Worm (Caenorhabditis elegans): Measurements from ENCODE around the gene dyf-17.
A peak's percentile ranks its signal among the peaks of the same experiment; 100 is the strongest.

Gene dyf-17

ce11 chrV:19125812-19126211, 1.5 kb upstream of the dyf-17 start:
- TF ChIP-seq flh-1 (GFP tag; optimal IDR thresholded peaks at IDR 0.05) (peak; percentile 52), nhr-237 (tag; optimal IDR thresholded peaks at IDR 0.05) (peak; percentile 13), blmp-1 (tag; optimal IDR thresholded peaks at IDR 0.05) (peak; percentile 5), snpc-4 (tag; optimal IDR thresholded peaks at IDR 0.05) (no peak), lin-32 (GFP tag; optimal IDR thresholded peaks at IDR 0.05) (peak; percentile 69), nhr-76 (tag; optimal IDR thresholded peaks at IDR 0.05) (no peak), hlh-1 (tag; optimal IDR thresholded peaks at IDR 0.05) (peak; percentile 5), ceh-43 (GFP tag; optimal IDR thresholded peaks at IDR 0.05) (peak; percentile 79), drap-1 (GFP tag; optimal IDR thresholded peaks at IDR 0.05) (peak; percentile 98), tbx-8 (GFP tag; optimal IDR thresholded peaks at IDR 0.05) (peak; percentile 62), ham-2 (GFP tag; optimal IDR thresholded peaks at IDR 0.05) (peak; percentile 79), ceh-39 (tag; optimal IDR thresholded peaks at IDR 0.05) (no peak), nhr-12 (tag; optimal IDR thresholded peaks at IDR 0.05) (no peak), unc-120 (tag; optimal IDR thresholded peaks at IDR 0.05; ENCODE audit: poor library complexity, severe bottlenecking) (peak; percentile 73), ces-1 (GFP tag; optimal IDR thresholded peaks at IDR 0.05) (peak; percentile 20), elt-1 (tag; optimal IDR thresholded peaks at IDR 0.05; ENCODE audit: borderline replicate concordance, insufficient read depth) (no peak), elt-3 (tag; optimal IDR thresholded peaks at IDR 0.05) (no peak), mls-2 (tag; optimal IDR thresholded peaks at IDR 0.05) (peak; percentile 92), sem-2 (GFP tag; optimal IDR thresholded peaks at IDR 0.05) (peak; percentile 75), M03D4.4 (tag; optimal IDR thresholded peaks at IDR 0.05) (peak; percentile 88), nhr-2 (tag; optimal IDR thresholded peaks at IDR 0.05) (no peak), bed-3 (GFP tag; optimal IDR thresholded peaks at IDR 0.05) (peak; percentile 59), lsy-2 (tag; optimal IDR thresholded peaks at IDR 0.05) (peak; percentile 19), nhr-28 (tag; optimal IDR thresholded peaks at IDR 0.05) (no peak), sptf-1 (tag; optimal IDR thresholded peaks at IDR 0.05) (peak; percentile 89), mep-1 (tag; optimal IDR thresholded peaks at IDR 0.05) (no peak), unc-39 (tag; optimal IDR thresholded peaks at IDR 0.05) (no peak), ztf-11 (tag; optimal IDR thresholded peaks at IDR 0.05) (no peak), cnd-1 (tag; optimal IDR thresholded peaks at IDR 0.05) (peak; percentile 90), lin-13 (tag; optimal IDR thresholded peaks at IDR 0.05) (peak; percentile 61), mab-5 (tag; optimal IDR thresholded peaks at IDR 0.05) (no peak), unc-62 (GFP tag; optimal IDR thresholded peaks at IDR 0.05) (peak; percentile 19), ceh-83 (GFP tag; optimal IDR thresholded peaks at IDR 0.05) (peak; percentile 92), pha-4 (tag; optimal IDR thresholded peaks at IDR 0.05) (no peak), zip-8 (tag; optimal IDR thresholded peaks at IDR 0.05) (no peak)

DNA sequence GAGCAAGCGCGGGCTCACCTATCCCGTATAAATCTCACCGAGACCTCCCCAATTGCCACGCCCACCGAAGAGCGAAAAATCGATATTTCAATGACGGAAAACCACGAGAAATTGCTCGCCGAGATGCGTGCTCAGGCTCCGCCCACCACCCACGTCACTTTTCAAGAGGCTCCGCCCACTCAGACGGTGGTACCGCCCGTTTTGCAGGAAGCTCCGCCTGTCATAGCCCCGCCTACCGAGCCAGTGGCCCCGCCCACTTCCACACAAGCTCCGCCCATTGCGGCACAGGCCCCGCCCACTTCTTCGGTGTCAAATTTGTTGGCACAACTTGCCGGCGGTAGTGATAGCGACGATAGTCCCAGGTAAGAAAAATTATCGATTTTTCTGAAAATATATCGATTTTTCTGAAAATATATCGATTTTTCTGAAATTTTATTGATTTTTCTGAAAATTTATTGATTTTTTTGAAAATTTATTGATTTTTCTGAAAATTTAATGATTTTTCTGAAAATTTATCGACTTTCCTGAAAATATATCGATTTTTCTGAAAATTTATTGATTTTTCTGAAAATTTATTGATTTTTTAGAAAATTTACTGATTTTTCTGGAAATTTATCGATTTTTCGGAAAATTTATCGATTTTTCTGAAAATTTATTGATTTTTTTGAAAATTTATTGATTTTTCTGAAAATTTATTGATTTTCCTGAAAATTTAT, 2.3 kb downstream of the dyf-17 start:
- TF ChIP-seq mep-1 (tag; optimal IDR thresholded peaks at IDR 0.05) (no peak), lsy-2 (tag; optimal IDR thresholded peaks at IDR 0.05) (no peak), ham-2 (GFP tag; optimal IDR thresholded peaks at IDR 0.05) (no peak), nhr-2 (tag; optimal IDR thresholded peaks at IDR 0.05) (no peak), zip-8 (tag; optimal IDR thresholded peaks at IDR 0.05) (no peak), ceh-39 (tag; optimal IDR thresholded peaks at IDR 0.05) (no peak), unc-62 (GFP tag; optimal IDR thresholded peaks at IDR 0.05) (no peak), blmp-1 (tag; optimal IDR thresholded peaks at IDR 0.05) (no peak), nhr-76 (tag; optimal IDR thresholded peaks at IDR 0.05) (no peak), ceh-83 (GFP tag; optimal IDR thresholded peaks at IDR 0.05) (no peak), lin-32 (GFP tag; optimal IDR thresholded peaks at IDR 0.05) (no peak), hlh-1 (tag; optimal IDR thresholded peaks at IDR 0.05) (no peak)

DNA sequence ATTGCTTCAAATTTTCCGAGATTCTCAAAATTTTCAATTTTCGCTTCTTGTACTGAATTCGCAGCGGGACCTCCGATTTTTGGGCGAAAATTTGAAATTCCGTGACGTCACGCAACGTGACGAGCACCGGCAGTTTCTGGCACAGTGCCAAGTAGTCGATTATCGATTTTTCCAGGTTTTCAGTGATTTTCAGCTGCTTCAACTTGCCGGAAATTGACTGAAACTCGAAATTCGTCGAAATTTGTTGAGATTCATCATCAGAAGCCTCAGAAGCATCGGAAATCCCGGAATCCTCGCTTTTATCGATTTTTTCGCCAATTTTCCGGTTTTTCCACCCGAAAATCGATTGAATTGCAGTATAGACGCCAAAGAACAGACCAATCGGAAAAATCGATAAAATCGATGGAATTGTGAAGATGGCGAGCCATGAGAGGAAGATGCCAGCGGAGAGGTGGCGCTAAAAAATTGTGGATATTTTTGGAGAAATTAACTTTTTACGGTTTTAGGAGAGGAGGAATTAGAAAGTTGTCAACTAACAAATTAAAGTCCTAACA, 4.6 kb downstream of the dyf-17 start:
- TF ChIP-seq nhr-12 (tag; optimal IDR thresholded peaks at IDR 0.05) (no peak), flh-1 (GFP tag; optimal IDR thresholded peaks at IDR 0.05) (no peak), nhr-76 (tag; optimal IDR thresholded peaks at IDR 0.05) (no peak), zip-8 (tag; optimal IDR thresholded peaks at IDR 0.05) (no peak), unc-120 (tag; optimal IDR thresholded peaks at IDR 0.05; ENCODE audit: poor library complexity, severe bottlenecking) (no peak), elt-3 (tag; optimal IDR thresholded peaks at IDR 0.05) (no peak), cnd-1 (tag; optimal IDR thresholded peaks at IDR 0.05) (no peak), drap-1 (GFP tag; optimal IDR thresholded peaks at IDR 0.05) (no peak), bed-3 (GFP tag; optimal IDR thresholded peaks at IDR 0.05) (no peak), ceh-43 (GFP tag; optimal IDR thresholded peaks at IDR 0.05) (no peak), blmp-1 (tag; optimal IDR thresholded peaks at IDR 0.05) (no peak), ztf-11 (tag; optimal IDR thresholded peaks at IDR 0.05) (no peak), nhr-2 (tag; optimal IDR thresholded peaks at IDR 0.05) (no peak), ces-1 (GFP tag; optimal IDR thresholded peaks at IDR 0.05) (no peak), mls-2 (tag; optimal IDR thresholded peaks at IDR 0.05) (no peak), tbx-8 (GFP tag; optimal IDR thresholded peaks at IDR 0.05) (no peak)
